Worm (Caenorhabditis elegans): ENCODE measurements around the gene cfim-2.

ce11 chrIV:8881181-8881580, 44.9 kb upstream of the cfim-2 start, which contains the start of gene C09G9.8:
- TF ChIP-seq unc-62 (GFP tag; optimal IDR thresholded peaks at IDR 0.05) = no peak
- TF ChIP-seq aly-2 (tag; optimal IDR thresholded peaks at IDR 0.05) = no peak

All from whole organism, L2 larva.